Fruit fly (Drosophila melanogaster): ENCODE results near the gene CG16974.

CG16974 gene

dm6 chr2L:13164994-13165801 is 26.6 kb downstream of the CG16974 start, which contains the start of gene Sirt1 (continued):
- no peak for TF ChIP-seq CG14860 (GFP tag; IDR thresholded peaks at IDR 0.05; ENCODE audit: partially characterized antibody)
- no peak; the same call in 3 of the 4 replicates for TF ChIP-seq chinmo (GFP tag; IDR thresholded peaks at IDR 0.05; ENCODE audit: partially characterized antibody)
- 0 out of 3 replicates have a peak, but pooled peaks have one; percentile 47 for TF ChIP-seq CG14050 (GFP tag; IDR thresholded peaks at IDR 0.05)
- TF ChIP-seq CG31224 (GFP tag; IDR thresholded peaks at IDR 0.05) = peak; percentile 79
- peak; percentile 81 for TF ChIP-seq NfI (GFP tag; optimal IDR thresholded peaks at IDR 0.05)
- no peak for TF ChIP-seq CG7745 (tag; optimal IDR thresholded peaks at IDR 0.05)
- TF ChIP-seq sr (GFP tag; IDR thresholded peaks at IDR 0.05) = no peak
- TF ChIP-seq CG43689 (GFP tag; IDR thresholded peaks at IDR 0.05) = peak; percentile 58
- peak; percentile 34 for TF ChIP-seq HmgZ (tag; optimal IDR thresholded peaks at IDR 0.05)
- TF ChIP-seq fd102C (GFP tag; optimal IDR thresholded peaks at IDR 0.05) = no peak
- peak; percentile 52; the same call in 1 of the 2 replicates for TF ChIP-seq gsb (GFP tag; IDR thresholded peaks at IDR 0.05)
- peak; percentile 85 for TF ChIP-seq NFAT (GFP tag; IDR thresholded peaks at IDR 0.05)
- TF ChIP-seq CG8089 (GFP tag; optimal IDR thresholded peaks at IDR 0.05) = peak; percentile 4
- peak; percentile 83 for TF ChIP-seq esg (GFP tag; conservative IDR thresholded peaks at IDR 0.05)
- TF ChIP-seq Atf-2 (GFP tag; optimal IDR thresholded peaks at IDR 0.05) = peak; percentile 6
- TF ChIP-seq Awh (GFP tag; IDR thresholded peaks at IDR 0.05) = peak; percentile 61; the same call in 1 of the 2 replicates
- TF ChIP-seq CG15269 (tag; optimal IDR thresholded peaks at IDR 0.05) = peak; percentile 90
- peak; percentile 55 for TF ChIP-seq ewg (GFP tag; optimal IDR thresholded peaks at IDR 0.05)
- TF ChIP-seq Poxn (GFP tag; IDR thresholded peaks at IDR 0.05) = peak; percentile 53
- TF ChIP-seq CG13894 (tag; optimal IDR thresholded peaks at IDR 0.05) = peak; percentile 73
- peak; percentile 81 for TF ChIP-seq zen (tag; optimal IDR thresholded peaks at IDR 0.05)
- TF ChIP-seq pb (GFP tag; optimal IDR thresholded peaks at IDR 0.05) = no peak
- peak; percentile 70; the same call in 1 of the 3 replicates for TF ChIP-seq jigr1 (GFP tag; IDR thresholded peaks at IDR 0.05)
- TF ChIP-seq fd96Cb (tag; optimal IDR thresholded peaks at IDR 0.05) = peak; percentile 88
- peak; percentile 8; the same call in 1 of the 3 replicates for TF ChIP-seq z (GFP tag; IDR thresholded peaks at IDR 0.05)
- no peak for TF ChIP-seq ato (GFP tag; IDR thresholded peaks at IDR 0.05; ENCODE audit: partially characterized antibody)
- TF ChIP-seq CG11093 (GFP tag; IDR thresholded peaks at IDR 0.05) = peak; percentile 86
- TF ChIP-seq kay (GFP tag; optimal IDR thresholded peaks at IDR 0.05) = peak; percentile 100
- peak; percentile 68 for TF ChIP-seq bab2 (GFP tag; optimal IDR thresholded peaks at IDR 0.05)
- peak; percentile 96 for TF ChIP-seq CG2678 (tag; optimal IDR thresholded peaks at IDR 0.05)
- TF ChIP-seq CG12155 (GFP tag; optimal IDR thresholded peaks at IDR 0.05) = peak; percentile 84
- TF ChIP-seq NC2α (GFP tag; optimal IDR thresholded peaks at IDR 0.05) = no peak
- TF ChIP-seq CHES-1-like (GFP tag; optimal IDR thresholded peaks at IDR 0.05) = no peak
- TF ChIP-seq Abd-B (GFP tag; optimal IDR thresholded peaks at IDR 0.05) = peak; percentile 92
- no peak for TF ChIP-seq sc (optimal IDR thresholded peaks at IDR 0.05)
- peak; percentile 84 for TF ChIP-seq sc (GFP tag; optimal IDR thresholded peaks at IDR 0.05)
- TF ChIP-seq NC2β (GFP tag; optimal IDR thresholded peaks at IDR 0.05) = no peak
- TF ChIP-seq CG15601 (tag; optimal IDR thresholded peaks at IDR 0.05) = peak; percentile 78
- TF ChIP-seq CG10565 (GFP tag; optimal IDR thresholded peaks at IDR 0.05) = no peak
- peak in 1 of 3 experiments; percentile 93 for TF ChIP-seq lola (GFP tag; optimal IDR thresholded peaks at IDR 0.05)
- no peak for TF ChIP-seq CG4360 (GFP tag; IDR thresholded peaks at IDR 0.05)
- TF ChIP-seq dan (GFP tag; IDR thresholded peaks at IDR 0.05) = peak; percentile 56
- peak; percentile 18 for TF ChIP-seq stwl (tag; optimal IDR thresholded peaks at IDR 0.05)
- peak; percentile 61; the same call in 1 of the 2 replicates for TF ChIP-seq sob (GFP tag; IDR thresholded peaks at IDR 0.05)
- no peak for TF ChIP-seq CG11398 (GFP tag; optimal IDR thresholded peaks at IDR 0.05)
- no peak for TF ChIP-seq GATAe (GFP tag; conservative IDR thresholded peaks at IDR 0.05)
- 0 out of 2 replicates have a peak, but pooled peaks have one; percentile 35 for TF ChIP-seq CG11696 (GFP tag; IDR thresholded peaks at IDR 0.05)
- TF ChIP-seq pzg (GFP tag; optimal IDR thresholded peaks at IDR 0.05) = peak; percentile 56
- TF ChIP-seq CG8924 (tag; optimal IDR thresholded peaks at IDR 0.05) = peak; percentile 88
